Worm (Caenorhabditis elegans) whole organism, L4/young adult: ENCODE results near the gene gpx-5.

Experiments
- W03F9.2 ChIP-seq: fragments of 150-350 bp; optimal IDR thresholded peaks from 2 replicates; lab custom pipeline; 2014; ENCODE audit warnings: missing biosample characterization, missing genetic modification characterization
- dao-5 ChIP-seq: sonication (generic microtip); optimal IDR thresholded peaks from 2 replicates; lab custom pipeline; 2016; ENCODE audit warnings: missing genotype, missing genetic modification characterization, moderate library complexity, missing compliant biosample characterization

- TF ChIP-seq dao-5 (tag; lab: Kevin White, UChicago) (no peak), W03F9.2 (tag; lab: Kevin White, UChicago) (no peak)
These were observed 37.8 kb upstream of the gpx-5 start for ce11 chrX:9546640-9547039.
